Worm (Caenorhabditis elegans) whole organism, L3 larva: ENCODE results near the gene lin-1.

Experiments
- R02D3.7 ChIP-seq: fragments of 150-350 bp; optimal IDR thresholded peaks from 2 replicates; lab custom pipeline; 2014; ENCODE audit warnings: missing biosample characterization, missing genetic modification characterization
- ZK546.5 ChIP-seq: sonication (generic microtip); optimal IDR thresholded peaks from 2 replicates; lab custom pipeline; 2017; ENCODE audit warnings: missing biosample characterization, missing genetic modification characterization
- ama-1 ChIP-seq: fragments of 150-350 bp; optimal IDR thresholded peaks from 2 replicates; lab custom pipeline; 2018
- ceh-28 ChIP-seq: fragments of 150-350 bp; optimal IDR thresholded peaks from 2 replicates; lab custom pipeline; 2014; ENCODE audit warnings: missing biosample characterization, missing genetic modification reagents, missing genetic modification characterization
- ceh-82 ChIP-seq: fragments of 150-350 bp; optimal IDR thresholded peaks from 2 replicates; lab custom pipeline; 2014; ENCODE audit warnings: missing biosample characterization, missing genetic modification characterization
- ceh-9 ChIP-seq: sonication (generic microtip); optimal IDR thresholded peaks from 2 replicates; lab custom pipeline; 2018; ENCODE audit warnings: missing biosample characterization, missing genetic modification characterization
- daf-12 ChIP-seq: fragments of 150-350 bp; optimal IDR thresholded peaks from 2 replicates; lab custom pipeline; 2014; ENCODE audit warnings: missing biosample characterization, missing genetic modification reagents, missing genetic modification characterization
- egl-27 ChIP-seq: sonication (generic microtip); optimal IDR thresholded peaks from 4 replicates; lab custom pipeline; 2017; ENCODE audit warnings: missing biosample characterization, missing genetic modification reagents, missing genetic modification characterization
- egl-5 ChIP-seq: fragments of 150-350 bp; optimal IDR thresholded peaks from 2 replicates; lab custom pipeline; 2017; ENCODE audit warnings: missing biosample characterization, missing genetic modification reagents, missing genetic modification characterization, inconsistent platforms
- elt-1 ChIP-seq: fragments of 150-350 bp; optimal IDR thresholded peaks from 2 replicates; lab custom pipeline; 2014; ENCODE audit warnings: missing biosample characterization, missing genetic modification characterization
- elt-2 ChIP-seq: sonication (generic microtip); optimal IDR thresholded peaks from 2 replicates; lab custom pipeline; 2016; ENCODE audit warnings: missing genetic modification reagents, mild to moderate bottlenecking, missing genetic modification characterization, missing compliant biosample characterization
- elt-3 ChIP-seq, 3 experiments: fragments of 150-350 bp in 1 of 3; sonication (generic microtip) in 2 of 3; optimal IDR thresholded peaks; 2 replicates in 2 of 3; 4 replicates in 1 of 3; lab custom pipeline; 2014 to 2017; ENCODE audit warnings: missing biosample characterization in 3 of 3, missing genetic modification characterization in 3 of 3
- eor-1 ChIP-seq, 2 experiments: fragments of 150-350 bp; optimal IDR thresholded peaks; 2 replicates each; lab custom pipeline; 2014 to 2018; ENCODE audit warnings: missing biosample characterization in 2 of 2, missing genetic modification characterization in 2 of 2
- fos-1 ChIP-seq: fragments of 150-350 bp; optimal IDR thresholded peaks from 2 replicates; lab custom pipeline; 2014; ENCODE audit warnings: missing biosample characterization, missing genetic modification characterization
- jun-1 ChIP-seq: fragments of 150-350 bp; optimal IDR thresholded peaks from 2 replicates; lab custom pipeline; 2014; ENCODE audit warnings: missing biosample characterization, missing genetic modification reagents, missing genetic modification characterization
- lin-15B ChIP-seq: fragments of 150-350 bp; optimal IDR thresholded peaks from 2 replicates; lab custom pipeline; 2014; ENCODE audit warnings: missing biosample characterization, missing genetic modification characterization
- lin-39 ChIP-seq: fragments of 150-350 bp; optimal IDR thresholded peaks from 2 replicates; lab custom pipeline; 2018; ENCODE audit warnings: missing biosample characterization, missing genetic modification reagents, missing genetic modification characterization
- lsy-12 ChIP-seq: sonication (generic microtip); optimal IDR thresholded peaks from 2 replicates; lab custom pipeline; 2016; ENCODE audit warnings: mild to moderate bottlenecking, missing genetic modification characterization, missing compliant biosample characterization
- mdl-1 ChIP-seq: fragments of 150-350 bp; optimal IDR thresholded peaks from 2 replicates; lab custom pipeline; 2014; ENCODE audit warnings: missing biosample characterization, missing genetic modification characterization
- nfya-1 ChIP-seq: sonication (generic microtip); optimal IDR thresholded peaks from 2 replicates; lab custom pipeline; 2017; ENCODE audit warnings: missing genetic modification characterization, mild to moderate bottlenecking, missing compliant biosample characterization, antibody characterized with exemption, moderate library complexity; ENCODE audit not compliant: insufficient read depth
- nhr-12 ChIP-seq: fragments of 150-350 bp; optimal IDR thresholded peaks from 2 replicates; lab custom pipeline; 2014; ENCODE audit warnings: missing biosample characterization, missing genetic modification characterization
- nhr-237 ChIP-seq: fragments of 150-350 bp; optimal IDR thresholded peaks from 2 replicates; lab custom pipeline; 2014; ENCODE audit warnings: missing biosample characterization, missing genetic modification characterization
- nhr-25 ChIP-seq: sonication (generic microtip); optimal IDR thresholded peaks from 2 replicates; lab custom pipeline; 2017; ENCODE audit warnings: missing biosample characterization, missing genetic modification characterization
- nhr-28 ChIP-seq: fragments of 150-350 bp; optimal IDR thresholded peaks from 2 replicates; lab custom pipeline; 2014; ENCODE audit warnings: missing biosample characterization, missing genetic modification characterization
- nhr-77 ChIP-seq: fragments of 150-350 bp; optimal IDR thresholded peaks from 2 replicates; lab custom pipeline; 2014; ENCODE audit warnings: missing biosample characterization, missing genetic modification characterization
- pqm-1 ChIP-seq: fragments of 150-350 bp; optimal IDR thresholded peaks from 2 replicates; lab custom pipeline; 2017; ENCODE audit warnings: missing biosample characterization, missing genetic modification characterization, inconsistent platforms
- skn-1 ChIP-seq: fragments of 150-350 bp; optimal IDR thresholded peaks from 2 replicates; lab custom pipeline; 2014; ENCODE audit warnings: missing biosample characterization, missing genetic modification characterization
- snpc-4 ChIP-seq: fragments of 150-350 bp; optimal IDR thresholded peaks from 2 replicates; lab custom pipeline; 2014; ENCODE audit warnings: missing biosample characterization, missing genetic modification characterization
- tbx-2 ChIP-seq: sonication (generic microtip); optimal IDR thresholded peaks from 2 replicates; lab custom pipeline; 2016; ENCODE audit warnings: mild to moderate bottlenecking, missing genetic modification characterization, missing compliant biosample characterization
- unc-39 ChIP-seq: sonication (generic microtip); optimal IDR thresholded peaks from 4 replicates; lab custom pipeline; 2017; ENCODE audit warnings: missing biosample characterization, missing genetic modification characterization
- zag-1 ChIP-seq: fragments of 150-350 bp; optimal IDR thresholded peaks from 2 replicates; lab custom pipeline; 2014; ENCODE audit warnings: missing biosample characterization, missing genetic modification characterization
- ztf-11 ChIP-seq: fragments of 150-350 bp; optimal IDR thresholded peaks from 2 replicates; lab custom pipeline; 2014; ENCODE audit warnings: missing biosample characterization, missing genetic modification characterization
- ztf-4 ChIP-seq: fragments of 150-350 bp; optimal IDR thresholded peaks from 2 replicates; lab custom pipeline; 2014; ENCODE audit warnings: missing biosample characterization, missing genetic modification characterization

Gene lin-1

DNA sequence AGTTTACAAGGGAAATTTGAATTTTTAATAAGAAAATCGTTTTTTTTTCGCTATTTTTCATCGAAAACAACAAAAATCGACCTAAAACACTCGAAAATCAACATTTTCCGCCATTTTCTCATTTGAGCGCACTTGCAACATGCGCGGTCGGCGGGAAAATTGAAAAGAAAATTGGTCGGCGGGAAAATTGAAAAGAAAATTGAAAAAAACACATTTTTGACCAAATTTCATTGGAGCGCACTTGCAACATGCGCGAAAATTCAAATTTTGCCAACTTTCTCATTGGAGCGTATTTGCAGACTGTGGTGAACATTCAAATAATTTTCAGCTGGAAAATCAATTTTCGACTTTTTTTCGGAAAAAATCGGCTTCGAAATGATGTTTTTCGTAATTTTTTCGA lies 11.5 kb upstream of the lin-1 start:
- TF ChIP-seq elt-3 (tag; optimal IDR thresholded peaks at IDR 0.05; lab: Kevin White, UChicago) (no peak), lin-15B (tag; lab: Kevin White, UChicago) (peak; percentile 18)

DNA sequence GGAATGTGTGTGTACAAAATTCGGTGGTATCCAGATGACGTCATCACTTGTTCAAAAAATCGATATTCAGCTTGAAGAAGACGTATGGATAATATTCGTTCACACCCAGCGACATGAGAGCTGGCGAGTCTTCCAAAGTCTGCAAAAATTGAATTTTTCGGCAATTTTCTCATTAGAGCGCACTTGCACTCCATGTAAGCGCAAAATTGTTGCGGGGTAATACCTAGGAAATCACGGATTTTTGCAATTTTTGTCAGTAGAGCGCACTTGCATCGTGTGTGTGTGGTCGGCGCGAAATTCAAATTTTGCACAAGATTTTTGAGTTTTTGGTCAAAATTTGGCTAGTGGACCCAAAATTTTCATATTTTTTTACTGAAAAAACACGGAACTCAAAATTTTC lies 8.1 kb upstream of the lin-1 start:
- TF ChIP-seq lsy-12 (no peak), daf-12 (tag; lab: Kevin White, UChicago) (no peak), nhr-28 (tag; lab: Kevin White, UChicago) (no peak), R02D3.7 (tag; lab: Kevin White, UChicago) (no peak), nhr-12 (tag; lab: Kevin White, UChicago) (no peak), snpc-4 (tag; lab: Kevin White, UChicago) (no peak), ceh-28 (tag; lab: Kevin White, UChicago) (no peak), tbx-2 (tag; lab: Kevin White, UChicago) (no peak), unc-39 (no peak)

DNA sequence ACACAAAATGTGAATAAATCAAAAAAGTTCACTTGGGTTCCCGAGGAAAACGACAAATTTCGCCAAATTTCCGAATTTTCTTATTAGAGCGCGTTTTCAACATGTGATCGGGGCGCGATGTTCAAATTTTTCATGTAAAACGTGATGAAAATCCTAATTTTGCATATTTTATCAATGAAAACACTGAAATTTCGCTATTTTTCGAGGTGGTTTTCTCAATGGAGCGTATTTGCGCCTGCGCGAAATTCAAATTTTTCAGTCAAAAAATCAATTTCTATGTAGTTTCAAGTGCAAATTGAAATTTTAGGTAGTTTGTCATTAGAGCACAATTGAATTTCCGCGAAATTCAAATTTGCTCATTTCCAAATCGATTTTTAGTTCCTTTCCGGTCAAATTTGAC lies 7.3 kb upstream of the lin-1 start:
- TF ChIP-seq egl-5 (no peak), lin-15B (tag; lab: Kevin White, UChicago) (peak; percentile 21)

DNA sequence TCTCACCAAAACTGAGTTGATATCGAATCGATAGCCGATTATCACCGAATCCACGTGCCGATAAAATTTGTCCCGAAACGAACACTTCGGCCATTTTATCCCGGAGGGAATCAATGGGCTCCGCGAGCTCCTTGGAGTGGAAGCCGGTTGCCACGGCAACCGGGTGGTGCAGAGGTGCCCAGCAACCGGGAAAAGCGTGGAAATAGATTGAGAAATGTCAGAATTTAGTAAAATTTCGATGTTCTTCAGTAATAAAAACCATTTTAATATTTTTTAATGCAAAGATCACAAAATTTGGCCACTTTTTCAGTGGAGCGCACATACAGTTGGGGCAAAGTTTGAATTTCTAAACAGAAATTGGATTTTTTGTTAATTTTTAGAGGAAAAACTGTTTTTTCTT lies 6.4 kb upstream of the lin-1 start, which contains the start of gene mksr-2:
mksr-2 (minus strand) TSS at position 101 of the 400 bp plus-strand sequence.
- no peak for TF ChIP-seq ama-1
- no peak for TF ChIP-seq ztf-11 (tag; lab: Kevin White, UChicago)
- TF ChIP-seq nhr-77 (tag; lab: Kevin White, UChicago): no peak
- no peak for TF ChIP-seq pqm-1 (tag; lab: Kevin White, UChicago)
- no peak for TF ChIP-seq tbx-2 (tag; lab: Kevin White, UChicago)
- no peak for TF ChIP-seq skn-1 (tag; lab: Kevin White, UChicago)
- no peak for TF ChIP-seq ztf-4 (tag; lab: Kevin White, UChicago)
- no peak for TF ChIP-seq jun-1 (tag; lab: Kevin White, UChicago)

ce11 chrIV:2298388-2298787 lies 1.7 kb downstream of the lin-1 start:
- TF ChIP-seq lin-15B (tag; lab: Kevin White, UChicago): no peak
- no peak for TF ChIP-seq ceh-82 (tag; lab: Kevin White, UChicago)
- TF ChIP-seq jun-1 (tag; lab: Kevin White, UChicago): no peak
- TF ChIP-seq ztf-11 (tag; lab: Kevin White, UChicago): no peak
- no peak for TF ChIP-seq fos-1 (tag; lab: Kevin White, UChicago)
- no peak for TF ChIP-seq tbx-2 (tag; lab: Kevin White, UChicago)
- TF ChIP-seq eor-1 (tag; optimal IDR thresholded peaks at IDR 0.05; lab: Kevin White, UChicago): no peak
- TF ChIP-seq pqm-1 (tag; lab: Kevin White, UChicago): no peak
- TF ChIP-seq egl-27 (tag; lab: Kevin White, UChicago): no peak
- no peak for TF ChIP-seq ceh-9 (tag; lab: Kevin White, UChicago)
- TF ChIP-seq mdl-1 (tag; lab: Kevin White, UChicago): no peak
- no peak for TF ChIP-seq daf-12 (tag; lab: Kevin White, UChicago)
- TF ChIP-seq elt-2 (tag; lab: Kevin White, UChicago): no peak
- TF ChIP-seq nhr-12 (tag; lab: Kevin White, UChicago): no peak
- TF ChIP-seq elt-1 (tag; lab: Kevin White, UChicago): no peak
- TF ChIP-seq, all 47 proteins: peak for 0

DNA sequence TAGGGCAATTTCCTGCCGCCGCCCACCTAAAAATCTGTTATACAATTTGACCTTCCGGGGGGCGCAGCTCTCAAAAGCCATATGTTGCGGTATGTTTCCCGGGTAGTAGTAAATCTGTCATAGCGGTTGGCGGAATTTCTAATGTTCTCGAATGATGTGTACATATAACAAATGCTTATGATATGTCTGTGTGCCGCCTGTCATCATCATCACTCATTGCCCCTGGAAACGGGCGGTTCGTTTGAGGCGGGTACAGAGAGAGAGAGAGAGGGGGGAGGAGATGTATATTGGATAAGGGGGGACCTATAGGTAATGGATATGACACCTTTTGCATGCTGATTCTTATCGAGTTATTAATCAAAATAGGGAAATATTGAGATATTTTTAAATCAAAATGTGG lies 3.4 kb downstream of the lin-1 start:
- TF ChIP-seq snpc-4 (tag; lab: Kevin White, UChicago) (no peak), nfya-1 (tag; lab: Kevin White, UChicago) (no peak), lin-39 (tag; lab: Kevin White, UChicago) (no peak), ztf-4 (tag; lab: Kevin White, UChicago) (no peak), nhr-237 (tag; lab: Kevin White, UChicago) (no peak), ceh-82 (tag; lab: Kevin White, UChicago) (no peak), jun-1 (tag; lab: Kevin White, UChicago) (no peak), nhr-25 (no peak), nhr-28 (tag; lab: Kevin White, UChicago) (no peak), ZK546.5 (tag; lab: Kevin White, UChicago) (no peak), zag-1 (no peak), nhr-12 (tag; lab: Kevin White, UChicago) (no peak)
- TF ChIP-seq, all 47 proteins: peak for 0
